Fruit fly (Drosophila melanogaster): ENCODE results near the gene Uxt.

- TF ChIP-seq CG6792 (GFP tag; optimal IDR thresholded peaks at IDR 0.05) = no peak
- TF ChIP-seq CG6808 (GFP tag; optimal IDR thresholded peaks at IDR 0.05) = no peak
These were observed 35.8 kb downstream of the Uxt start, which contains the start of gene CG15260 for dm6 chr2L:15292139-15292538.

Measured in whole organism, prepupa.